Fruit fly (Drosophila melanogaster): ENCODE measurements around the gene mthl2.
A peak's percentile ranks its signal among the peaks of the same experiment; 100 is the strongest.

Gene mthl2

DNA sequence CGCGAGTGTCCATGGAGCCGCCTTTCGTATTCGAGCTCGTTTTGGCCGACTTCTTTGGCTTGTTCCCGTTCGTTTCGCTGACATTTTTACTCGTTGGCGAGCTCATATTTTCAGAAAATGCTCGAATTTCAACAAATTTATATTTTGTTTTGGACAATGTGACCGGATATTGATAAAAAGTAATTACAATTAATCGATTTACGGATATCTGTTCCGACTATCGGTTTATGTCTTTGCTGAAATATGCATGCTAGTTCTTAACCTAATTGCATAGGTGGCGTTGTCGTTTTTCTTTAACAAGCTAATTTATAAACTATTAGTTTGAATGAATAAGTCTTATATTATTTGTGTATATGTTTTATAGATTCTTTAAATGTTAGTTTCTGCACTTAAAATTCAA, 3.5 kb downstream of the mthl2 start, which contains the start of gene Eaf6:
Gene Eaf6 (minus strand): TSS at position 173 of the 400 bp plus-strand sequence.
- TF ChIP-seq Eip78C (GFP tag), result peak; percentile 39
- peak; percentile 25 for TF ChIP-seq fkh (GFP tag; optimal IDR thresholded peaks at IDR 0.05)
- TF ChIP-seq CG15336 (GFP tag; IDR thresholded peaks at IDR 0.05), result no peak

DNA sequence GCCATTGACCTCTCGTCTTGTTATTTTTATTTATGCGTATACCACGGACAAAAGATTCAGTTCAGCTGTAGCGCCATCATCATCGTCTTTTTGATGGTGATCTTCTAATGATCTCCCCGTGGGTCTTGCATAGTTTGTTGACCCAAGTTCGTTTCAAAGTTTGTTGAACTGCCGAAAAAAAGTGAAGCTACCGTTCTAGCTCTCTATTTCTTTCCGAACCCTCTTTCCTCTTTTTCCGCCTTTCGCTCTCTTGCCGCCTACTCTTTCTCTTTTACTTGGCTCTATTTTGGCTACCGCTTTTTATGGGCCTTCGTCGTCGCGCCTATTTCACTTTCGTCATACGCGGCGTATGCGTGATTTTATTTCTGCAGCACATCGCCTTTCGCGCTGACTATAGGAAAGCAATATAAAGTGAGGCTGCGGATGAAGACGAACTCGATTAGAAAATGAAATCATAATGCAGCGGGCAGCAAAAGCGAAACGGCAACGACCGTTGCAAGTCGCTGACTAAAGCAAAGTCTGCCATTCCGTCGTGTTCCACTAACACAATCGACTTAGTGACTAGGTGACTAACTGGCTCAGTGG, 4.3 kb downstream of the mthl2 start:
- TF ChIP-seq Ets21C (GFP tag; optimal IDR thresholded peaks at IDR 0.05) (no peak), CG3919 (GFP tag; optimal IDR thresholded peaks at IDR 0.05) (no peak), CG15336 (GFP tag; IDR thresholded peaks at IDR 0.05) (no peak), CG6276 (GFP tag; optimal IDR thresholded peaks at IDR 0.05) (no peak), CG11902 (GFP tag; optimal IDR thresholded peaks at IDR 0.05) (no peak), fd85E (GFP tag; optimal IDR thresholded peaks at IDR 0.05) (no peak), topi (GFP tag; optimal IDR thresholded peaks at IDR 0.05) (no peak), CG11762 (GFP tag; optimal IDR thresholded peaks at IDR 0.05; ENCODE audit: insufficient read depth) (no peak)

DNA sequence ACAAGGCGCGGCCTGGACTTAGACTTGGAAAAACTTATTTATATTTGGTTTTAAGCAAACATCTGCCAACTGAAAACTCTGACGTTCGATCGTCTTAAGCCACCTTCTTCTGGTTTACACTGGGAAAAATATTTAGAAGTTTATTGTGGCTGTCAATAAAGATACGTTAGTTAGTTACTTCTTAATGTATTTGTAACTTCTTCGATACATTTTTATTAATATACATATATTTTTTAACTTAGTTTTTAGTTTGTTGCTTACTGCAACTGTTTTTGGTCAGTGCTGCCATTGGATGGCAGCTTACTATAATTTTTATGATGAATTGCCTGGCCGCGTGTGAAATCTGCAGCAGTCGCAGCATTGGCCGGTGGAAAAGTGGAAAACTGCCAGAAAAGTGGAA, 4.9 kb downstream of the mthl2 start:
- peak; percentile 2 for TF ChIP-seq topi (GFP tag; optimal IDR thresholded peaks at IDR 0.05)
- TF ChIP-seq fd85E (GFP tag; optimal IDR thresholded peaks at IDR 0.05), result no peak
- peak; percentile 38 for TF ChIP-seq dac (GFP tag; optimal IDR thresholded peaks at IDR 0.05)
- TF ChIP-seq OdsH (GFP tag; optimal IDR thresholded peaks at IDR 0.05), result peak; percentile 32
- no peak for TF ChIP-seq pdm3 (GFP tag; optimal IDR thresholded peaks at IDR 0.05)
- TF ChIP-seq CG15336 (GFP tag; IDR thresholded peaks at IDR 0.05), result peak; percentile 81
- TF ChIP-seq Lpt (GFP tag; optimal IDR thresholded peaks at IDR 0.05), result peak; percentile 21
- TF ChIP-seq dsx (GFP tag; optimal IDR thresholded peaks at IDR 0.05; ENCODE audit: poor library complexity, severe bottlenecking), result no peak
- peak; percentile 90 for TF ChIP-seq CG32006 (GFP tag; optimal IDR thresholded peaks at IDR 0.05)
- peak; percentile 70 for TF ChIP-seq CG4318 (GFP tag; optimal IDR thresholded peaks at IDR 0.05)
- peak; percentile 9 for TF ChIP-seq Blimp-1 (GFP tag; optimal IDR thresholded peaks at IDR 0.05)
- peak; percentile 52 for TF ChIP-seq Eip78C (GFP tag)
- 0 out of 2 replicates have a peak, but pooled peaks have one; percentile 14 for TF ChIP-seq Gug (GFP tag; IDR thresholded peaks at IDR 0.05)
- peak; percentile 52 for TF ChIP-seq Hr4 (GFP tag; optimal IDR thresholded peaks at IDR 0.05)

DNA sequence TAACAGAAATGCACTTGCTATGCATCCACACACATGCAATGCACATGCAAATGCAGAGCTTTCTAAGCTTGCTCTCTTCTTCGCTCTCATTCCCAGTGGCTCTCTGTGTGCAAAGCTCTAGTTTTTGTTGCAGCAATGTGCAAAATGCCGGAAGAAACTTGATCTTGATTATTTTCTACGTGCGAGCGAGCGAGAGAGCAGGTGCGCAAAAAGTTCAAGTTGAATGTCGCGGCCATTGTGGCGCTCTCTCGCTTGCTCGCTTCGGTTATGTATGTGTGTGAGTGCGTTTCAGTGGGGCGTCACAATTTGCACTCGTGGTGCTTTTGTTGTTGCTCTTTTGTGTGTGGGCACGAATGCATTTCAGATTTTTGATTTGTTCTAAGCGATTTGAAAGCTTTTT, 6.0 kb downstream of the mthl2 start:
- TF ChIP-seq ss (GFP tag; optimal IDR thresholded peaks at IDR 0.05) (no peak), svp (GFP tag) (no peak), pdm3 (GFP tag; optimal IDR thresholded peaks at IDR 0.05) (no peak), dsx (GFP tag; optimal IDR thresholded peaks at IDR 0.05; ENCODE audit: poor library complexity, severe bottlenecking) (peak; percentile 61), Eip78C (GFP tag) (peak; percentile 38), CG15336 (GFP tag; IDR thresholded peaks at IDR 0.05) (peak; percentile 44; the same call in 1 of the 2 replicates), Hr39 (GFP tag; optimal IDR thresholded peaks at IDR 0.05) (no peak), eg (GFP tag; IDR thresholded peaks at IDR 0.05) (0 out of 3 replicates have a peak, but pooled peaks have one; percentile 47), CG10631 (GFP tag; optimal IDR thresholded peaks at IDR 0.05) (no peak), CG6276 (GFP tag; optimal IDR thresholded peaks at IDR 0.05) (no peak), CG1621 (tag; optimal IDR thresholded peaks at IDR 0.05) (no peak), CG8319 (GFP tag; optimal IDR thresholded peaks at IDR 0.05) (no peak), Blimp-1 (GFP tag; optimal IDR thresholded peaks at IDR 0.05) (peak; percentile 62), Ets96B (tag; optimal IDR thresholded peaks at IDR 0.05) (no peak), Hr4 (GFP tag; optimal IDR thresholded peaks at IDR 0.05) (no peak), CG8632 (GFP tag; optimal IDR thresholded peaks at IDR 0.05) (no peak), vri (GFP tag; optimal IDR thresholded peaks at IDR 0.05) (no peak), Hr38 (GFP tag; optimal IDR thresholded peaks at IDR 0.05) (no peak), CG8119 (GFP tag; IDR thresholded peaks at IDR 0.05) (0 out of 3 replicates have a peak, but pooled peaks have one; percentile 34), spab (GFP tag; optimal IDR thresholded peaks at IDR 0.05) (no peak), esn (GFP tag; optimal IDR thresholded peaks at IDR 0.05) (no peak), CG31627 (GFP tag; optimal IDR thresholded peaks at IDR 0.05) (no peak), lz (GFP tag; optimal IDR thresholded peaks at IDR 0.05) (no peak), Ets21C (GFP tag; optimal IDR thresholded peaks at IDR 0.05) (no peak), Sox102F (GFP tag; optimal IDR thresholded peaks at IDR 0.05) (no peak), Lpt (GFP tag; optimal IDR thresholded peaks at IDR 0.05) (peak; percentile 13), CG32006 (GFP tag; optimal IDR thresholded peaks at IDR 0.05) (no peak), OdsH (GFP tag; optimal IDR thresholded peaks at IDR 0.05) (no peak), CG10669 (GFP tag; optimal IDR thresholded peaks at IDR 0.05) (no peak), Sox15 (GFP tag; optimal IDR thresholded peaks at IDR 0.05) (no peak), salr (GFP tag; optimal IDR thresholded peaks at IDR 0.05) (no peak), Sox14 (GFP tag; optimal IDR thresholded peaks at IDR 0.05) (no peak), CG6808 (GFP tag; optimal IDR thresholded peaks at IDR 0.05) (no peak), CG11902 (GFP tag; optimal IDR thresholded peaks at IDR 0.05) (no peak), CG6854 (GFP tag; optimal IDR thresholded peaks at IDR 0.05) (no peak)
